Fruit fly (Drosophila melanogaster): ENCODE results near the gene CG1840.

DNA sequence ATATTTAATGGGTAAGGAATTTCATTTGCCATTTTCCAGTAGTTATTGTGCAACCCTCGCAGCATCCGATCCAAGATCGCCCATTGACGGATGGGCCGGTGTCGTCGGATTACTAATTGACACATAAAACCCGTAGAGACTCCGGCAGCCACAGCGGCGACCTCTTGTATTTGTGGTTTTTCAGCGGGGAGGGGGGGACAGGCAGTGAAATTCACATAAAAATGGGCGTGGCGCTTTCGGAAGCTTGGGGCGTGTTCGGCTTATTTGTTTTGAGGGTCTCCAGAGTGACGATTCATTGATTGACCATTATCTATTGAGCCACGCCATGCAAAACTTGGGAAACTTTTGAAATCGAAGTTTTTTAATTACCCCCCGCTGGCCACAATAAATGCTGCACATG is 38.9 kb upstream of the CG1840 start:
- TF ChIP-seq usp (GFP tag; optimal IDR thresholded peaks at IDR 0.05): no peak
- no peak for TF ChIP-seq CG8478 (optimal IDR thresholded peaks at IDR 0.05)
- TF ChIP-seq pan (optimal IDR thresholded peaks at IDR 0.05): no peak
- TF ChIP-seq psq (optimal IDR thresholded peaks at IDR 0.05): no peak
